Fruit fly (Drosophila melanogaster): ENCODE results near the gene CG15369.

DNA sequence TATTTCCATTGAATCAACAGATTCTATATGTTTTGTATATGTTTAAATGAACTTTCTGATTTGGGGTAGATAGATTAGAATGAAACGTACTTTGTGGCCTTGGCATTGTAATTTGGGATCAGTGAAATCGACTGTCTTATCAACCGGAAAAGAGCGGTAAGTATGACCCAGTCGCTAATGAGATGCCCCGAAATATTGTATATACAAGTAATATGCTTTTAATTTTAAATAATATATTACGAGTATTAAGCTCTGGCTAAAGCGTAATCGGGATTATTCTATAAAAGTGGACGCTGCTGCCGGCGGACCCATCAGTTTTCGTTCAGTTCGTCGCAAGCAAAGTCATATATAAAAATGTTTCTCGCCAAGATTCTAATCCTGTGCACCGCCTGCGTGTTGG, at the start of gene CG15369:
- TF ChIP-seq CG34367 (tag; optimal IDR thresholded peaks at IDR 0.05): no peak
- no peak for TF ChIP-seq CG9948 (tag; optimal IDR thresholded peaks at IDR 0.05)
- TF ChIP-seq EcR (GFP tag; optimal IDR thresholded peaks at IDR 0.05): no peak

Measured in whole organism, pupa.